Fruit fly (Drosophila melanogaster) whole organism, embryonic: ENCODE results near the gene CG2111.

Experiments used
- Adf1 ChIP-seq: fragments of 200-800 bp; sonication (Bioruptor generic); IDR thresholded peaks from 2 replicates; pipeline ENCODE4 v1.3.6; 2022; ENCODE audit warnings: missing biosample characterization, missing genetic modification characterization
- B-H2 ChIP-seq: fragments of 200-800 bp; sonication (Bioruptor generic); optimal IDR thresholded peaks from 2 replicates; lab custom pipeline; 2018; ENCODE audit warnings: missing biosample characterization, mild to moderate bottlenecking, missing genetic modification characterization
- Blimp-1 ChIP-seq: fragments of 200-800 bp; sonication (Bioruptor generic); optimal IDR thresholded peaks from 3 replicates; lab custom pipeline; 2018; ENCODE audit warnings: missing biosample characterization, missing genetic modification characterization, mild to moderate bottlenecking, moderate library complexity, missing genetic modification reagents
- CG10959 ChIP-seq: fragments of 200-800 bp; sonication (Bioruptor generic); IDR thresholded peaks from 2 replicates; pipeline ENCODE4 v1.3.6; 2022; ENCODE audit warnings: missing biosample characterization, missing genetic modification characterization
- CG12155 ChIP-seq: fragments of 200-800 bp; sonication (Bioruptor generic); optimal IDR thresholded peaks from 3 replicates; lab custom pipeline; 2016; ENCODE audit warnings: missing biosample characterization, missing genetic modification characterization
- CG13894 ChIP-seq: fragments of 200-800 bp; sonication (Bioruptor generic); optimal IDR thresholded peaks from 3 replicates; lab custom pipeline; 2018; ENCODE audit warnings: missing biosample characterization, mild to moderate bottlenecking, missing genetic modification characterization, moderate library complexity
- CG15514 ChIP-seq: fragments of 200-800 bp; sonication (Bioruptor generic); optimal IDR thresholded peaks from 3 replicates; lab custom pipeline; 2017; ENCODE audit warnings: missing biosample characterization, missing genetic modification characterization, mild to moderate bottlenecking, moderate library complexity, missing genetic modification reagents
- CG17328 ChIP-seq: fragments of 200-800 bp; sonication (Bioruptor generic); IDR thresholded peaks from 2 replicates; pipeline ENCODE4 v1.3.6; 2022; ENCODE audit warnings: missing biosample characterization, missing genetic modification characterization
- CG2116 ChIP-seq: fragments of 200-800 bp; sonication (Bioruptor generic); optimal IDR thresholded peaks from 3 replicates; lab custom pipeline; 2018; ENCODE audit warnings: missing biosample characterization, mild to moderate bottlenecking, missing genetic modification characterization
- CG3281 ChIP-seq: fragments of 200-800 bp; sonication (Bioruptor generic); optimal IDR thresholded peaks from 3 replicates; lab custom pipeline; 2017; ENCODE audit warnings: missing biosample characterization, mild to moderate bottlenecking, missing genetic modification characterization
- CG3407 ChIP-seq: fragments of 200-800 bp; sonication (Bioruptor generic); optimal IDR thresholded peaks from 2 replicates; lab custom pipeline; 2018; ENCODE audit warnings: missing biosample characterization, mild to moderate bottlenecking, missing genetic modification characterization
- CG3838 ChIP-seq: fragments of 200-800 bp; sonication (Bioruptor generic); optimal IDR thresholded peaks from 3 replicates; lab custom pipeline; 2016; ENCODE audit warnings: missing biosample characterization, missing genetic modification characterization
- CG42726 ChIP-seq: fragments of 200-800 bp; sonication (Bioruptor generic); IDR thresholded peaks from 2 replicates; pipeline ENCODE4 v1.3.6; 2022; ENCODE audit warnings: missing biosample characterization, missing genetic modification characterization; ENCODE audit not compliant: partially characterized antibody
- CG6254 ChIP-seq: fragments of 200-800 bp; sonication (Bioruptor generic); optimal IDR thresholded peaks from 3 replicates; lab custom pipeline; 2017; ENCODE audit warnings: mild to moderate bottlenecking, missing biosample characterization, missing genetic modification reagents, missing genetic modification characterization
- CG6683 ChIP-seq: fragments of 200-800 bp; sonication (Bioruptor generic); optimal IDR thresholded peaks from 2 replicates; lab custom pipeline; 2017; ENCODE audit warnings: missing biosample characterization, mild to moderate bottlenecking, missing genetic modification characterization, missing genetic modification reagents
- CG6689 ChIP-seq: fragments of 200-800 bp; sonication (Bioruptor generic); IDR thresholded peaks from 2 replicates; pipeline ENCODE4 v1.3.6; 2022; ENCODE audit warnings: missing biosample characterization, missing genetic modification characterization
- CG7928 ChIP-seq: fragments of 200-800 bp; sonication (Bioruptor generic); optimal IDR thresholded peaks from 2 replicates; lab custom pipeline; 2017; ENCODE audit warnings: missing biosample characterization, mild to moderate bottlenecking, missing genetic modification characterization
- CG8290 ChIP-seq, 3 experiments: fragments of 200-800 bp; sonication (Bioruptor generic); optimal IDR thresholded peaks; 2 replicates each; lab custom pipeline; 2016 to 2019; ENCODE audit warnings: missing biosample characterization in 3 of 3, missing genetic modification characterization in 3 of 3, mild to moderate bottlenecking in 2 of 3, moderate library complexity in 1 of 3
- CG8765 ChIP-seq: fragments of 200-800 bp; sonication (Bioruptor generic); IDR thresholded peaks from 2 replicates; pipeline ENCODE4 v1.3.6; 2022; ENCODE audit warnings: missing biosample characterization, missing genetic modification characterization
- CTCF ChIP-seq: fragments of 200-800 bp; sonication (Bioruptor generic); optimal IDR thresholded peaks from 2 replicates; lab custom pipeline; 2017; ENCODE audit warnings: missing biosample characterization, mild to moderate bottlenecking, missing genetic modification characterization, moderate library complexity
- Deaf1 ChIP-seq: fragments of 200-800 bp; optimal IDR thresholded peaks from 3 replicates; lab custom pipeline; 2019; ENCODE audit warnings: missing biosample characterization, mild to moderate bottlenecking, missing genetic modification characterization, moderate library complexity
- Ets65A ChIP-seq: fragments of 200-800 bp; sonication (Bioruptor generic); peaks from one replicate; lab custom pipeline; 2016; ENCODE audit warnings: missing biosample characterization, missing genetic modification characterization
- Hey ChIP-seq: fragments of 200-800 bp; sonication (Bioruptor generic); optimal IDR thresholded peaks from 3 replicates; lab custom pipeline; 2018; ENCODE audit warnings: missing biosample characterization, mild to moderate bottlenecking, missing genetic modification characterization
- Hsf ChIP-seq: fragments of 200-800 bp; sonication (Bioruptor generic); optimal IDR thresholded peaks from 3 replicates; lab custom pipeline; 2016; ENCODE audit warnings: missing biosample characterization, missing genetic modification characterization
- Nf-YA ChIP-seq: fragments of 200-800 bp; sonication (Bioruptor generic); IDR thresholded peaks from 2 replicates; pipeline ENCODE4 v1.3.6; 2022; ENCODE audit warnings: missing biosample characterization, missing genetic modification characterization
- Opbp ChIP-seq: fragments of 200-800 bp; sonication (Bioruptor generic); IDR thresholded peaks from 3 replicates; pipeline ENCODE4 v1.3.6; 2022; ENCODE audit warnings: missing biosample characterization, missing genetic modification characterization; ENCODE audit not compliant: partially characterized antibody
- Side ChIP-seq: fragments of 200-800 bp; sonication (Bioruptor generic); optimal IDR thresholded peaks from 2 replicates; lab custom pipeline; 2016; ENCODE audit warnings: missing biosample characterization, missing genetic modification characterization
- Stat92E ChIP-seq, 3 experiments: fragments of >200 bp in 2 of 3; fragments of 200-800 bp in 1 of 3; sonication (Bioruptor generic) in 1 of 3; optimal IDR thresholded peaks; 2 replicates each; lab custom pipeline; 2017 to 2019; ENCODE audit warnings: missing biosample characterization in 3 of 3, missing genetic modification characterization in 3 of 3, mild to moderate bottlenecking in 1 of 3, moderate library complexity in 1 of 3
- Tbp ChIP-seq: fragments of >200 bp; optimal IDR thresholded peaks from 2 replicates; lab custom pipeline; 2018; ENCODE audit warnings: missing biosample characterization, missing genetic modification characterization
- Trl ChIP-seq, 3 experiments: fragments of >200 bp in 2 of 3; fragments of 200-800 bp in 1 of 3; sonication (Bioruptor generic) in 1 of 3; optimal IDR thresholded peaks; 2 replicates in 1 of 3; 3 replicates in 2 of 3; lab custom pipeline; 2016 to 2017; ENCODE audit warnings: missing biosample characterization in 1 of 3, missing genetic modification characterization in 1 of 3
- cg ChIP-seq: fragments of 200-800 bp; sonication (Bioruptor generic); optimal IDR thresholded peaks from 3 replicates; lab custom pipeline; 2019; ENCODE audit warnings: missing biosample characterization, mild to moderate bottlenecking, missing genetic modification characterization, moderate library complexity
- chinmo ChIP-seq: fragments of 200-800 bp; sonication (Bioruptor generic); IDR thresholded peaks from 4 replicates; pipeline ENCODE4 v1.3.6; 2022; ENCODE audit warnings: missing biosample characterization, missing genetic modification characterization; ENCODE audit not compliant: partially characterized antibody
- crol ChIP-seq: fragments of 200-800 bp; sonication (Bioruptor generic); IDR thresholded peaks from 2 replicates; pipeline ENCODE4 v1.3.6; 2022; ENCODE audit warnings: missing biosample characterization, missing genetic modification characterization
- ewg ChIP-seq: fragments of 200-800 bp; sonication (Bioruptor generic); optimal IDR thresholded peaks from 3 replicates; lab custom pipeline; 2017; ENCODE audit warnings: mild to moderate bottlenecking, missing biosample characterization, missing genetic modification reagents, missing genetic modification characterization
- odd ChIP-seq: fragments of 200-800 bp; sonication (Bioruptor generic); optimal IDR thresholded peaks from 2 replicates; lab custom pipeline; 2017; ENCODE audit warnings: missing biosample characterization, mild to moderate bottlenecking, missing genetic modification characterization
- psq ChIP-seq: fragments of 200-800 bp; sonication (Bioruptor generic); optimal IDR thresholded peaks from 2 replicates; lab custom pipeline; 2017; ENCODE audit warnings: missing biosample characterization, missing genetic modification characterization
- pzg ChIP-seq: fragments of 200-800 bp; sonication (Bioruptor generic); optimal IDR thresholded peaks from 3 replicates; lab custom pipeline; 2018; ENCODE audit warnings: missing biosample characterization, mild to moderate bottlenecking, missing genetic modification characterization, moderate library complexity
- row ChIP-seq: fragments of 200-800 bp; sonication (Bioruptor generic); IDR thresholded peaks from 3 replicates; pipeline ENCODE4 v1.3.6; 2022; ENCODE audit warnings: missing biosample characterization, missing genetic modification characterization
- seq ChIP-seq: fragments of 200-800 bp; sonication (Bioruptor generic); IDR thresholded peaks from 2 replicates; pipeline ENCODE4 v1.3.6; 2022; ENCODE audit warnings: missing biosample characterization, missing genetic modification characterization
- sisA ChIP-seq: fragments of 200-800 bp; sonication (Bioruptor generic); IDR thresholded peaks from 2 replicates; pipeline ENCODE4 v1.3.6; 2022; ENCODE audit warnings: missing biosample characterization, missing genetic modification characterization
- slbo ChIP-seq: fragments of 200-800 bp; sonication (Bioruptor generic); IDR thresholded peaks from 2 replicates; pipeline ENCODE4 v1.3.6; 2022; ENCODE audit warnings: missing biosample characterization, missing genetic modification characterization
- twi ChIP-seq: fragments of 200-800 bp; optimal IDR thresholded peaks from 2 replicates; lab custom pipeline; 2019; ENCODE audit warnings: missing biosample characterization, mild to moderate bottlenecking, missing genetic modification characterization, moderate library complexity
- unc-4 ChIP-seq: fragments of 200-800 bp; sonication (Bioruptor generic); IDR thresholded peaks from 2 replicates; pipeline ENCODE4 v1.3.6; 2022; ENCODE audit warnings: missing biosample characterization, missing genetic modification characterization; ENCODE audit not compliant: partially characterized antibody
- wek ChIP-seq: fragments of 200-800 bp; sonication (Bioruptor generic); optimal IDR thresholded peaks from 3 replicates; lab custom pipeline; 2018; ENCODE audit warnings: missing biosample characterization, mild to moderate bottlenecking, missing genetic modification characterization, moderate library complexity

Gene CG2111

DNA sequence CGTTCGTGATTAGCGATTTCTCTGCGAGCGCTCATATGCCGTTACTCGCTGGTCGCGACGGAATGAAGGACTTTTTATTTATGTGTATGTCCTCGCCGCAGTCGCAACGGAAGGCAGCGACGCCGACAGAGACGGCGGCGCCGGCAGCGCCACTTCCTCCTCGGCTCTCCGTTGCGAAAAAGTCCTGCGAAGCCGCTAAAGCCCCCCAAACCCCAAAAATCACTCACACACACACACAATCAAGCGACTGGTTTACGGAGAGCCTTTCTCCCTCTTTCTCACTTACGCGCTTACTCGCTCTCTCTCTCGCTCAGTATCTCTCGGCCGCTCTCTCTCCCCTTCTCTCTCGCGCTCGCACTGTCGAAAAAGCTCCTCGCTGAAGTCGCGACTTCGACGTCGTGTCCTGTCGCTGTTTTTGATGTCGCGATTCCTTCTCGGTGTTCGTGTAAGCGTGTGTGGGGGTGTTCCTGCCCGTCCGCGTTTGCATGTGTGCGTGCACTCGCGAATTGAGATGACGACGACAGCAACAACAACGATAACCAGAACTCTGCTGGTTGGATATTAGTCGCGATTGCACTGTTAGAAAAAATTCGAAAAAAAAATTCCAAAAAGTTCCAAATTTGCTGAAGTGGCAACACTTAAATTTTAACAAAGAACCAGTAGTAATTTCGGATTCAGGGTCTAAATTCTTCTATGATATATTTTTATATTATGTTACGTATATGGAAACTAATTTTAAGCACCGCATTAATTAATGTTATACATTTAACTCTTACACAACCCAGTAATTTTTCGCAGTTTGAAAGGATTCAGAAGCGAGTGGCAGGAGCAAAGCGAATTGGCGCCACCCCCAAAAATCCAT lies 37.1 kb upstream of the CG2111 start, which contains the start of gene CG43347 (continued):
- TF ChIP-seq CG6683 (peak; percentile 61), Blimp-1 (GFP tag; lab: Kevin White, UChicago) (peak; percentile 60), CG42726 (GFP tag; lab: Robert Waterston, UW) (no peak), CG3407 (GFP tag; lab: Kevin White, UChicago) (peak; percentile 41), CG17328 (peak; percentile 48), Nf-YA (GFP tag; lab: Robert Waterston, UW) (peak; percentile 20; the same call in 1 of the 2 replicates)

DNA sequence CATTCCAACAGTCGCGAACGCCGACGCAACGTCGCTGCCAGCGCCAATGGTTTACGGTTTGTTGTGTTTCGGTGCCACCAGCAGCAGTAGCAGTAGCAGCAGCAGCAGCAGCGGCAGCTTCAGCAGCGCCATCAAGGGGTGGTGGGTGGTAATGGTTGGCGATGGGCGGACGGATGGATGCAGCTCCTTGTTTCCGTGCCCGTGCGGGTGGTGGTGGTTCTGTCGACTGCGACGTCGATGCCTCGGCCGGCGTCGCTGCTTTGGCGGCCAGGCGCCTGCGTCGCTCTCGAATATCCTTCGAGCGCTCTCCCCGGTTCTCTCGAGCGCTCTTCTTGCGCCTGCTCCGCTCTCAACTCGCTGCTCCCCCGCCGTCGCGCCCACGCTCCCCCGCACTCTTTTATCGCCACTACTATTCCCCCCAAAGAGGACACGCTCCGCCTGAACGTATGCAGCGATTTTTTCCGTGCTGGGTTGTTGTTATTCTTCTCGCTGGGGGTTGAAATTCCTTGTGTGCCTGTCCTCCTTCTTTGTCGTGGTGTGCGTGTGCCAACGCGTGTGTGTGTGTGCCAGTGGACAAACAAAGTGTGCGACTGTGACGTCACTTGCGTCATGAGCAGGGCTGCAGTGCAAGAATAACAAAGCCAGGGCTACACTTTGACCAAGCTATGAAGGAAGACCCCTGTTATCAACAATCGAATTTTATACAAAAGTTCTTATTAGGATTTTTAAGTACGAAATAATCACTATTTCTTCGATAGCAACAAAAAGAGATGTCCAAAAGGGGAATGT lies 36.1 kb upstream of the CG2111 start:
- TF ChIP-seq CG2116 (GFP tag; lab: Kevin White, UChicago) (no peak), unc-4 (GFP tag; lab: Robert Waterston, UW) (0 out of 2 replicates have a peak, but pooled peaks have one; percentile 14), slbo (no peak), CG8290 (GFP tag; optimal IDR thresholded peaks at IDR 0.05; lab: Kevin White, UChicago) (no peak), CG8290 (tag; optimal IDR thresholded peaks at IDR 0.05; lab: Kevin White, UChicago) (peak in 1 of 2 experiments; percentile 53), Opbp (GFP tag; lab: Robert Waterston, UW) (no peak), CG7928 (GFP tag; lab: Kevin White, UChicago) (peak; percentile 82), CG10959 (GFP tag; lab: Robert Waterston, UW) (no peak), Side (GFP tag; lab: Kevin White, UChicago) (no peak), odd (no peak), wek (GFP tag; lab: Kevin White, UChicago) (peak; percentile 44), Deaf1 (tag; lab: Kevin White, UChicago) (no peak), CG8765 (GFP tag; lab: Robert Waterston, UW) (no peak), CTCF (no peak), crol (peak; percentile 88), seq (0 out of 2 replicates have a peak, but pooled peaks have one; percentile 27), Tbp (no peak), row (GFP tag; lab: Robert Waterston, UW) (peak; percentile 39; the same call in 1 of the 3 replicates), Trl (optimal IDR thresholded peaks at IDR 0.05; lab: Kevin White, UChicago) (peak; percentile 23 to 54), Trl (GFP tag; optimal IDR thresholded peaks at IDR 0.05; lab: Kevin White, UChicago) (no peak), CG13894 (tag; lab: Kevin White, UChicago) (peak; percentile 60), CG6254 (GFP tag; lab: Kevin White, UChicago) (no peak), Stat92E (GFP tag; optimal IDR thresholded peaks at IDR 0.05; lab: Kevin White, UChicago) (no peak), chinmo (GFP tag; lab: Robert Waterston, UW) (0 out of 4 replicates have a peak, but pooled peaks have one; percentile 48), B-H2 (GFP tag; lab: Kevin White, UChicago) (peak; percentile 31), psq (no peak), twi (no peak), CG15514 (peak; percentile 8), Ets65A (GFP tag; lab: Kevin White, UChicago) (peak; percentile 77), CG3838 (GFP tag; lab: Kevin White, UChicago) (peak; percentile 94), Hey (tag; lab: Kevin White, UChicago) (peak; percentile 57), ewg (GFP tag; lab: Kevin White, UChicago) (peak; percentile 95), cg (GFP tag; lab: Kevin White, UChicago) (peak; percentile 55), pzg (GFP tag; lab: Kevin White, UChicago) (peak; percentile 18), CG3281 (GFP tag; lab: Kevin White, UChicago) (no peak), Adf1 (GFP tag; lab: Robert Waterston, UW) (peak; percentile 95), sisA (no peak), CG6689 (GFP tag; lab: Robert Waterston, UW) (peak; percentile 38; the same call in 1 of the 2 replicates), Hsf (GFP tag; lab: Kevin White, UChicago) (no peak), CG12155 (GFP tag; lab: Kevin White, UChicago) (peak; percentile 61)
